Worm (Caenorhabditis elegans): ENCODE data around the gene glb-29.

- TF ChIP-seq ztf-23 (GFP tag; IDR thresholded peaks at IDR 0.05): no peak
- TF ChIP-seq T22C8.4 (GFP tag; IDR thresholded peaks at IDR 0.05): no peak
- TF ChIP-seq flt-1 (GFP tag; IDR thresholded peaks at IDR 0.05): no peak
- TF ChIP-seq klf-2 (GFP tag; conservative IDR thresholded peaks at IDR 0.05): no peak
- no peak for TF ChIP-seq med-1 (GFP tag; optimal IDR thresholded peaks at IDR 0.05; ENCODE audit: insufficient read depth)
- no peak for TF ChIP-seq ztf-29 (GFP tag; IDR thresholded peaks at IDR 0.05)
- no peak for TF ChIP-seq tab-1 (GFP tag; IDR thresholded peaks at IDR 0.05)
- no peak for TF ChIP-seq cog-1 (tag; optimal IDR thresholded peaks at IDR 0.05)
- TF ChIP-seq ref-1 (GFP tag; conservative IDR thresholded peaks at IDR 0.05): no peak
These were observed 2.9 kb upstream of the glb-29 start for ce11 chrII:12005981-12006380.

Data from whole organism, midembryonic.